Worm (Caenorhabditis elegans): ENCODE measurements around the gene srt-11.

DNA sequence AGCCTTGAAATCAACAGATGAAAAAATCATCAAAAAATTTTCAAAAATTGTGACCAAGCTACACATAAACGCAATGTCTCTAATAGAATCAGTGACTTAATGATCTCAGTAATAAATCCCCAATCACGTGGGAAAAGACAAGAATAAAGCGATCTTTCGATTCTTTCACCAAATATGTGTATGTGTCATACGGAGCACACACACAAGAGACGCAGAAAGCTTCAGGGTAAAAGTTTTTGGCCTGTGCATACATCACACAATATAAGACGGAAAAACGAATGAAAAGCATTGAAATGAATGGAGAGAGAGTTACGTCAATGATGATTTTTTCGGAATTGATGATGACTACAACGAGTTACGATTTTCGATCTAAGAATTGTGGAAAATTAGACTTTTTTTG lies 14.7 kb downstream of the srt-11 start:
- no peak for TF ChIP-seq unc-62 (GFP tag; optimal IDR thresholded peaks at IDR 0.05)
- TF ChIP-seq snpc-1.1 (tag; optimal IDR thresholded peaks at IDR 0.05; ENCODE audit: insufficient read depth) = no peak
- TF ChIP-seq ztf-18 (tag; optimal IDR thresholded peaks at IDR 0.05) = no peak
- TF ChIP-seq attf-5 (GFP tag; optimal IDR thresholded peaks at IDR 0.05) = no peak
- TF ChIP-seq lin-35 (GFP tag; optimal IDR thresholded peaks at IDR 0.05) = no peak
- no peak for TF ChIP-seq nhr-179 (tag; optimal IDR thresholded peaks at IDR 0.05)
- no peak for TF ChIP-seq mel-28 (tag; optimal IDR thresholded peaks at IDR 0.05; ENCODE audit: borderline replicate concordance)
- TF ChIP-seq ZK185.1 (tag; optimal IDR thresholded peaks at IDR 0.05; ENCODE audit: poor library complexity, severe bottlenecking) = no peak
- no peak for TF ChIP-seq sea-2 (GFP tag; IDR thresholded peaks at IDR 0.05)
- TF ChIP-seq ceh-40 (GFP tag; IDR thresholded peaks at IDR 0.05) = no peak
- TF ChIP-seq ztf-25 (GFP tag; IDR thresholded peaks at IDR 0.05) = no peak
- no peak for TF ChIP-seq snpc-4 (GFP tag; optimal IDR thresholded peaks at IDR 0.05)
- TF ChIP-seq snpc-4 (tag; optimal IDR thresholded peaks at IDR 0.05) = no peak
- no peak for TF ChIP-seq nhr-120 (GFP tag; IDR thresholded peaks at IDR 0.05)
- TF ChIP-seq ceh-27 (GFP tag; optimal IDR thresholded peaks at IDR 0.05) = no peak

Data from whole organism, young adult.